Worm (Caenorhabditis elegans) whole organism, midembryonic: ENCODE results near the gene ins-1.

Experiments
- T22C8.4 ChIP-seq: fragments of 200-800 bp; sonication (Bioruptor generic); IDR thresholded peaks from 2 replicates; pipeline ENCODE4 v1.3.6; 2022; ENCODE audit warnings: missing genetic modification characterization, missing compliant biosample characterization
- cog-1 ChIP-seq: sonication (generic microtip); optimal IDR thresholded peaks from 2 replicates; lab custom pipeline; 2016; ENCODE audit warnings: missing genetic modification characterization, missing compliant biosample characterization
- flt-1 ChIP-seq: fragments of 200-800 bp; sonication (Bioruptor generic); IDR thresholded peaks from 2 replicates; pipeline ENCODE4 v1.3.6; 2022; ENCODE audit warnings: missing genetic modification characterization, missing compliant biosample characterization
- klf-2 ChIP-seq: fragments of 200-800 bp; sonication (Bioruptor generic); conservative IDR thresholded peaks from 2 replicates; pipeline ENCODE4 v1.3.6; 2022; ENCODE audit warnings: missing genetic modification reagents, missing genetic modification characterization, missing compliant biosample characterization
- med-1 ChIP-seq: sonication (generic microtip); optimal IDR thresholded peaks from 2 replicates; lab custom pipeline; 2017; ENCODE audit warnings: missing genetic modification characterization, mild to moderate bottlenecking, missing compliant biosample characterization, antibody characterized with exemption, missing genetic modification reagents; ENCODE audit not compliant: insufficient read depth
- ref-1 ChIP-seq: fragments of 200-800 bp; sonication (Bioruptor generic); conservative IDR thresholded peaks from 2 replicates; pipeline ENCODE4 v1.3.6; 2022; ENCODE audit warnings: missing genetic modification reagents, missing genetic modification characterization, missing compliant biosample characterization
- tab-1 ChIP-seq: fragments of 200-800 bp; sonication (Bioruptor generic); IDR thresholded peaks from 2 replicates; pipeline ENCODE4 v1.3.6; 2022; ENCODE audit warnings: missing genetic modification characterization, missing compliant biosample characterization
- ztf-23 ChIP-seq: fragments of 200-800 bp; sonication (Bioruptor generic); IDR thresholded peaks from 2 replicates; pipeline ENCODE4 v1.3.6; 2022; ENCODE audit warnings: missing genetic modification reagents, missing genetic modification characterization, missing compliant biosample characterization
- ztf-29 ChIP-seq: fragments of 200-800 bp; sonication (Bioruptor generic); IDR thresholded peaks from 2 replicates; pipeline ENCODE4 v1.3.6; 2022; ENCODE audit warnings: missing genetic modification reagents, missing genetic modification characterization, missing compliant biosample characterization

Gene ins-1

ce11 chrIV:10465764-10466163 lies 29.3 kb downstream of the ins-1 start:
- no peak for TF ChIP-seq cog-1
- no peak for TF ChIP-seq klf-2 (GFP tag; lab: Robert Waterston, UW)
- TF ChIP-seq med-1 (GFP tag; lab: Kevin White, UChicago): no peak
- TF ChIP-seq ztf-29 (GFP tag; lab: Robert Waterston, UW): no peak
- TF ChIP-seq T22C8.4: no peak
- no peak for TF ChIP-seq ref-1 (GFP tag; lab: Robert Waterston, UW)
- TF ChIP-seq tab-1 (GFP tag; lab: Robert Waterston, UW): no peak
- no peak for TF ChIP-seq ztf-23 (GFP tag; lab: Robert Waterston, UW)
- no peak for TF ChIP-seq flt-1 (GFP tag; lab: Robert Waterston, UW)

ce11 chrIV:10466398-10466797 lies 29.9 kb downstream of the ins-1 start:
- TF ChIP-seq ref-1 (GFP tag; lab: Robert Waterston, UW): no peak
- TF ChIP-seq T22C8.4: no peak
- no peak for TF ChIP-seq klf-2 (GFP tag; lab: Robert Waterston, UW)
- TF ChIP-seq cog-1: no peak
- no peak for TF ChIP-seq flt-1 (GFP tag; lab: Robert Waterston, UW)
- no peak for TF ChIP-seq med-1 (GFP tag; lab: Kevin White, UChicago)
- no peak for TF ChIP-seq ztf-29 (GFP tag; lab: Robert Waterston, UW)
- TF ChIP-seq tab-1 (GFP tag; lab: Robert Waterston, UW): no peak
- no peak for TF ChIP-seq ztf-23 (GFP tag; lab: Robert Waterston, UW)

- TF ChIP-seq flt-1 (GFP tag; lab: Robert Waterston, UW) (no peak), klf-2 (GFP tag; lab: Robert Waterston, UW) (no peak), ztf-23 (GFP tag; lab: Robert Waterston, UW) (no peak), ref-1 (GFP tag; lab: Robert Waterston, UW) (no peak), ztf-29 (GFP tag; lab: Robert Waterston, UW) (no peak), med-1 (GFP tag; lab: Kevin White, UChicago) (no peak), T22C8.4 (no peak), cog-1 (no peak), tab-1 (GFP tag; lab: Robert Waterston, UW) (no peak)
Observed at ce11 chrIV:10467347-10467746, 30.8 kb downstream of the ins-1 start.

ce11 chrIV:10468662-10469061 lies 32.2 kb downstream of the ins-1 start:
- TF ChIP-seq ref-1 (GFP tag; lab: Robert Waterston, UW) (no peak), flt-1 (GFP tag; lab: Robert Waterston, UW) (no peak), ztf-23 (GFP tag; lab: Robert Waterston, UW) (no peak), med-1 (GFP tag; lab: Kevin White, UChicago) (no peak), T22C8.4 (no peak), cog-1 (no peak), ztf-29 (GFP tag; lab: Robert Waterston, UW) (no peak), tab-1 (GFP tag; lab: Robert Waterston, UW) (no peak), klf-2 (GFP tag; lab: Robert Waterston, UW) (no peak)

- TF ChIP-seq ztf-23 (GFP tag; lab: Robert Waterston, UW) (no peak), med-1 (GFP tag; lab: Kevin White, UChicago) (no peak), tab-1 (GFP tag; lab: Robert Waterston, UW) (no peak), ztf-29 (GFP tag; lab: Robert Waterston, UW) (no peak), cog-1 (no peak), klf-2 (GFP tag; lab: Robert Waterston, UW) (no peak), flt-1 (GFP tag; lab: Robert Waterston, UW) (no peak), ref-1 (GFP tag; lab: Robert Waterston, UW) (no peak), T22C8.4 (no peak)
Observed at ce11 chrIV:10469494-10469893, 33.0 kb downstream of the ins-1 start, which contains the start of gene ugt-44. Gene ugt-44, plus strand, starts transcription at chrIV:10469741.

ce11 chrIV:10472478-10472877 lies 36.0 kb downstream of the ins-1 start, which contains the start of gene bgnt-1.1:
Gene bgnt-1.1, plus strand, starts transcription at chrIV:10472778.
- no peak for TF ChIP-seq ztf-23 (GFP tag; lab: Robert Waterston, UW)
- TF ChIP-seq cog-1: no peak
- no peak for TF ChIP-seq T22C8.4
- TF ChIP-seq med-1 (GFP tag; lab: Kevin White, UChicago): no peak
- no peak for TF ChIP-seq ztf-29 (GFP tag; lab: Robert Waterston, UW)
- TF ChIP-seq ref-1 (GFP tag; lab: Robert Waterston, UW): no peak
- TF ChIP-seq tab-1 (GFP tag; lab: Robert Waterston, UW): no peak
- TF ChIP-seq klf-2 (GFP tag; lab: Robert Waterston, UW): no peak
- no peak for TF ChIP-seq flt-1 (GFP tag; lab: Robert Waterston, UW)

ce11 chrIV:10475234-10475633 lies 38.7 kb downstream of the ins-1 start:
- TF ChIP-seq ref-1 (GFP tag; lab: Robert Waterston, UW) (no peak), klf-2 (GFP tag; lab: Robert Waterston, UW) (no peak), ztf-23 (GFP tag; lab: Robert Waterston, UW) (no peak), T22C8.4 (no peak), ztf-29 (GFP tag; lab: Robert Waterston, UW) (no peak), tab-1 (GFP tag; lab: Robert Waterston, UW) (no peak)

- TF ChIP-seq flt-1 (GFP tag; lab: Robert Waterston, UW): no peak
- no peak for TF ChIP-seq ztf-29 (GFP tag; lab: Robert Waterston, UW)
- TF ChIP-seq cog-1: no peak
- TF ChIP-seq tab-1 (GFP tag; lab: Robert Waterston, UW): no peak
- no peak for TF ChIP-seq T22C8.4
- no peak for TF ChIP-seq med-1 (GFP tag; lab: Kevin White, UChicago)
- TF ChIP-seq klf-2 (GFP tag; lab: Robert Waterston, UW): no peak
- no peak for TF ChIP-seq ztf-23 (GFP tag; lab: Robert Waterston, UW)
- no peak for TF ChIP-seq ref-1 (GFP tag; lab: Robert Waterston, UW)
Observed at ce11 chrIV:10481695-10482094, 45.2 kb downstream of the ins-1 start, which contains the start of gene egl-21. Gene egl-21, minus strand, starts transcription at chrIV:10481844.

ce11 chrIV:10482585-10482984 lies 46.1 kb downstream of the ins-1 start:
- no peak for TF ChIP-seq cog-1
